Worm (Caenorhabditis elegans): ENCODE data around the gene strm-1.

strm-1 gene

DNA sequence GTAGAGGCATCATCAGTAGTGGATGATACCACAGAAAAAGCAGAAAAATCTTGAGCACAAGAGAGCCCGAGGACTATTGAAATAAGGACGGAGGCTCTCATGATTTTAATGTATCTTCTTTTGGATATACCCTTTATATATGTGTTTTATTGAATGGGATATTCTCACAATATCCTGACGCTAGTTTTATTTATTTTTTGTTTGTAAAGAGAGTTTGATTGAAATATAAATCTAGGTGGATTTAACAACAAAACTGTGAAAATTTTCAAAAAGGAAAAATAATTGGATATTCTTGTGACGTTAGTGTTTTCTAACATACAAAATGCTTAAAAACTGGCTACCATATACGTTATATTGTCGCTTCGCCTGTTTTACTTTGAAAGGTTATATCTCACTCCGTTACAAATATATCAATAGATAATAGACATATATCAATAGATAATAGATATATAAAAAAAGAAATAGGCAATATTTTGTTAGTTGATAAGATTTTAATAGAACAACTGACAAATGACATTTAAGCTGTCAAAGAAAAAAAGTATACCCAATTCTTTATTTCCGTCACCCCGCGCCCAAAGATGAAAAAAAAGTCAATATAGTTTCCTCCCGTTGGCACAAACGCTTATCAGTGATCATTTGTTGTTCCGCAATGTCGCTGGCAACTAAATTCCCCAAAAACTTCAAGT lies 43.8 kb downstream of the strm-1 start, which contains the start of the genes E02H9.7 and klo-2:
TSS of gene E02H9.7 (minus strand) at position 101 of the 686 bp plus-strand sequence.
TSS of gene klo-2 (plus strand) at position 636 of the 686 bp plus-strand sequence.
- TF ChIP-seq snpc-4 (tag; optimal IDR thresholded peaks at IDR 0.05): no peak

ce11 chrIII:2454757-2455306 lies 53.0 kb downstream of the strm-1 start, which contains the start of gene nhr-121:
nhr-121 (minus strand) TSS chrIII:2454807.
- no peak for TF ChIP-seq ceh-39 (tag; optimal IDR thresholded peaks at IDR 0.05)
- TF ChIP-seq sptf-1 (tag; optimal IDR thresholded peaks at IDR 0.05): no peak
- no peak for TF ChIP-seq drap-1 (GFP tag; optimal IDR thresholded peaks at IDR 0.05)
- no peak for TF ChIP-seq nhr-12 (tag; optimal IDR thresholded peaks at IDR 0.05)
- TF ChIP-seq sem-2 (GFP tag; optimal IDR thresholded peaks at IDR 0.05): no peak
- TF ChIP-seq lin-32 (GFP tag; optimal IDR thresholded peaks at IDR 0.05): no peak
- TF ChIP-seq tbx-8 (GFP tag; optimal IDR thresholded peaks at IDR 0.05): no peak
- no peak for TF ChIP-seq hlh-1 (tag; optimal IDR thresholded peaks at IDR 0.05)
- TF ChIP-seq mep-1 (tag; optimal IDR thresholded peaks at IDR 0.05): no peak
- no peak for TF ChIP-seq bed-3 (GFP tag; optimal IDR thresholded peaks at IDR 0.05)
- no peak for TF ChIP-seq ztf-11 (tag; optimal IDR thresholded peaks at IDR 0.05)
- TF ChIP-seq mls-2 (tag; optimal IDR thresholded peaks at IDR 0.05): no peak
- TF ChIP-seq ceh-83 (GFP tag; optimal IDR thresholded peaks at IDR 0.05): no peak
- TF ChIP-seq nhr-237 (tag; optimal IDR thresholded peaks at IDR 0.05): no peak
- no peak for TF ChIP-seq cnd-1 (tag; optimal IDR thresholded peaks at IDR 0.05)

- TF ChIP-seq cnd-1 (tag; optimal IDR thresholded peaks at IDR 0.05) (peak; percentile 8), ham-2 (GFP tag; optimal IDR thresholded peaks at IDR 0.05) (peak; percentile 35), lin-32 (GFP tag; optimal IDR thresholded peaks at IDR 0.05) (peak; percentile 13)
These were observed 53.6 kb downstream of the strm-1 start for ce11 chrIII:2455456-2455855.

Data from whole organism, mixed stage, embryonic.